Fruit fly (Drosophila melanogaster): Measurements from ENCODE around the gene CG3792.

The CG3792 gene

dm6 chr2L:4976988-4977551 lies at the start of gene CG3792, which contains the start of gene Gmd (continued):
- peak; percentile 82 for TF ChIP-seq YL-1 (GFP tag; optimal IDR thresholded peaks at IDR 0.05)
- TF ChIP-seq ATbp (GFP tag; optimal IDR thresholded peaks at IDR 0.05), result no peak
- peak; percentile 86 for TF ChIP-seq CG10565 (GFP tag; optimal IDR thresholded peaks at IDR 0.05)
- peak; percentile 85 for TF ChIP-seq disco-r (GFP tag; optimal IDR thresholded peaks at IDR 0.05)
- peak; percentile 96 for TF ChIP-seq pho (GFP tag; optimal IDR thresholded peaks at IDR 0.05)
- TF ChIP-seq CG12236 (GFP tag; optimal IDR thresholded peaks at IDR 0.05), result peak; percentile 82
- peak; percentile 90 for TF ChIP-seq CG7357 (GFP tag; IDR thresholded peaks at IDR 0.05)
- TF ChIP-seq CG6689 (GFP tag; IDR thresholded peaks at IDR 0.05), result peak; percentile 97
- peak; percentile 90 for TF ChIP-seq ERR (GFP tag; optimal IDR thresholded peaks at IDR 0.05)
- peak; percentile 81 for TF ChIP-seq CG8089 (GFP tag; optimal IDR thresholded peaks at IDR 0.05)
- TF ChIP-seq CG15514 (GFP tag; optimal IDR thresholded peaks at IDR 0.05), result peak; percentile 88
- TF ChIP-seq vfl (GFP tag; optimal IDR thresholded peaks at IDR 0.05), result peak; percentile 93
- TF ChIP-seq Med (GFP tag), result peak; percentile 98
- TF ChIP-seq gfzf (GFP tag; optimal IDR thresholded peaks at IDR 0.05), result peak; percentile 25
- peak; percentile 88 for TF ChIP-seq CG2875 (GFP tag; optimal IDR thresholded peaks at IDR 0.05)
- peak; percentile 97 for TF ChIP-seq CG32772 (GFP tag; IDR thresholded peaks at IDR 0.05)
- peak; percentile 94 for TF ChIP-seq tx (GFP tag; optimal IDR thresholded peaks at IDR 0.05)
- TF ChIP-seq CG3163 (GFP tag; optimal IDR thresholded peaks at IDR 0.05), result peak; percentile 72
- peak; percentile 88 for TF ChIP-seq Bdp1 (GFP tag; optimal IDR thresholded peaks at IDR 0.05)
- TF ChIP-seq CHES-1-like (GFP tag; optimal IDR thresholded peaks at IDR 0.05), result peak; percentile 92
- peak; percentile 93 for TF ChIP-seq nerfin-1 (tag; optimal IDR thresholded peaks at IDR 0.05)
- peak; percentile 98 for TF ChIP-seq CG9932 (GFP tag; IDR thresholded peaks at IDR 0.05)
- peak; percentile 96 for TF ChIP-seq CG15696 (tag; optimal IDR thresholded peaks at IDR 0.05)
- TF ChIP-seq sens-2 (GFP tag; IDR thresholded peaks at IDR 0.05), result peak; percentile 84; the same call in 1 of the 2 replicates
- TF ChIP-seq CG12659 (GFP tag; optimal IDR thresholded peaks at IDR 0.05), result peak; percentile 97
- peak; percentile 95 for TF ChIP-seq H15 (GFP tag; IDR thresholded peaks at IDR 0.05)
- peak in 1 of 2 experiments; percentile 69 for TF ChIP-seq crp (GFP tag; optimal IDR thresholded peaks at IDR 0.05)
- peak; percentile 12 for TF ChIP-seq MESR4 (GFP tag; optimal IDR thresholded peaks at IDR 0.05)
- TF ChIP-seq pzg (GFP tag; optimal IDR thresholded peaks at IDR 0.05), result peak; percentile 57
- TF ChIP-seq CG6791 (GFP tag; IDR thresholded peaks at IDR 0.05; ENCODE audit: partially characterized antibody), result peak; percentile 76
- peak; percentile 96 for TF ChIP-seq Meics (GFP tag; optimal IDR thresholded peaks at IDR 0.05)
- peak; percentile 94 for TF ChIP-seq slp2 (GFP tag; optimal IDR thresholded peaks at IDR 0.05)
- TF ChIP-seq CG1602 (GFP tag; optimal IDR thresholded peaks at IDR 0.05), result peak; percentile 95
- TF ChIP-seq Xbp1 (GFP tag; optimal IDR thresholded peaks at IDR 0.05), result peak; percentile 97
- peak; percentile 90 for TF ChIP-seq Nf-YC (tag; optimal IDR thresholded peaks at IDR 0.05)
- peak; percentile 84 for TF ChIP-seq BEAF-32 (GFP tag; optimal IDR thresholded peaks at IDR 0.05)
- peak; percentile 96 for TF ChIP-seq HmgZ (tag; optimal IDR thresholded peaks at IDR 0.05)
- peak; percentile 72 for TF ChIP-seq CG7928 (GFP tag; optimal IDR thresholded peaks at IDR 0.05)
- TF ChIP-seq gsb-n (tag; optimal IDR thresholded peaks at IDR 0.05), result peak; percentile 93
- peak; percentile 96 for TF ChIP-seq Atf-2 (GFP tag; optimal IDR thresholded peaks at IDR 0.05)
- peak; percentile 93 for TF ChIP-seq H2.0 (GFP tag; IDR thresholded peaks at IDR 0.05)
- no peak for TF ChIP-seq bigmax (GFP tag; optimal IDR thresholded peaks at IDR 0.05)
- TF ChIP-seq dmrt11E (tag; optimal IDR thresholded peaks at IDR 0.05), result peak; percentile 95
- peak; percentile 97 for TF ChIP-seq CG32532 (GFP tag; IDR thresholded peaks at IDR 0.05)
- no peak for TF ChIP-seq CG5180 (GFP tag; optimal IDR thresholded peaks at IDR 0.05)
- TF ChIP-seq CG12744 (GFP tag; optimal IDR thresholded peaks at IDR 0.05), result peak; percentile 96
- TF ChIP-seq Abd-B (GFP tag; optimal IDR thresholded peaks at IDR 0.05), result peak; percentile 86
- TF ChIP-seq CG14860 (GFP tag; IDR thresholded peaks at IDR 0.05; ENCODE audit: partially characterized antibody), result peak; percentile 92
- peak; percentile 95 to 96 for TF ChIP-seq dpn (GFP tag; optimal IDR thresholded peaks at IDR 0.05)
